Worm (Caenorhabditis elegans): ENCODE measurements around the gene shl-1.

The shl-1 gene

ce11 chrIV:6383970-6384369 is at the start of gene shl-1:
shl-1 (minus strand) TSS chrIV:6384070.
- TF ChIP-seq akir-1 (GFP tag; optimal IDR thresholded peaks at IDR 0.05) (no peak), lag-1 (GFP tag; IDR thresholded peaks at IDR 0.05) (no peak), rec-8 (tag; optimal IDR thresholded peaks at IDR 0.05) (no peak), lsy-27 (tag; optimal IDR thresholded peaks at IDR 0.05; ENCODE audit: borderline replicate concordance, insufficient read depth) (no peak), repo-1 (tag; optimal IDR thresholded peaks at IDR 0.05) (no peak), Y67H2A.10 (GFP tag; conservative IDR thresholded peaks at IDR 0.05) (no peak), F57C9.4 (tag; optimal IDR thresholded peaks at IDR 0.05) (no peak), cebp-1 (GFP tag; IDR thresholded peaks at IDR 0.05) (no peak), cebp-1 (tag; optimal IDR thresholded peaks at IDR 0.05) (no peak), ceh-91 (GFP tag; IDR thresholded peaks at IDR 0.05) (no peak), F57A8.1 (GFP tag; optimal IDR thresholded peaks at IDR 0.05) (no peak), fkh-3 (tag; optimal IDR thresholded peaks at IDR 0.05) (no peak), ztf-3 (GFP tag; optimal IDR thresholded peaks at IDR 0.05) (no peak), madf-3 (GFP tag; IDR thresholded peaks at IDR 0.05) (no peak), hlh-12 (tag; optimal IDR thresholded peaks at IDR 0.05) (no peak), F33H1.4 (GFP tag; IDR thresholded peaks at IDR 0.05) (no peak), hmg-1.2 (GFP tag; IDR thresholded peaks at IDR 0.05) (no peak), gei-17 (GFP tag; optimal IDR thresholded peaks at IDR 0.05) (no peak), ceh-79 (tag; optimal IDR thresholded peaks at IDR 0.05) (no peak), ztf-28 (GFP tag; IDR thresholded peaks at IDR 0.05) (no peak), rcor-1 (GFP tag; IDR thresholded peaks at IDR 0.05) (no peak)

- TF ChIP-seq nhr-80 (tag; optimal IDR thresholded peaks at IDR 0.05): peak; percentile 55
- TF ChIP-seq let-526 (GFP tag; IDR thresholded peaks at IDR 0.05): no peak
- TF ChIP-seq ztf-28 (GFP tag; IDR thresholded peaks at IDR 0.05): no peak
- TF ChIP-seq xnd-1 (tag; optimal IDR thresholded peaks at IDR 0.05): no peak
- TF ChIP-seq nhr-27 (tag; optimal IDR thresholded peaks at IDR 0.05): no peak
Observed at ce11 chrIV:6433424-6433823, 49.6 kb upstream of the shl-1 start.

- TF ChIP-seq nhr-80 (tag; optimal IDR thresholded peaks at IDR 0.05): peak; percentile 61
- TF ChIP-seq tbp1 (GFP tag; optimal IDR thresholded peaks at IDR 0.05): no peak
- no peak for TF ChIP-seq gei-17 (GFP tag; optimal IDR thresholded peaks at IDR 0.05)
- TF ChIP-seq unc-62 (GFP tag; optimal IDR thresholded peaks at IDR 0.05): peak; percentile 25
Observed at ce11 chrIV:6432375-6432774, 48.5 kb upstream of the shl-1 start.

- TF ChIP-seq rec-8 (tag; optimal IDR thresholded peaks at IDR 0.05): no peak
- no peak for TF ChIP-seq akir-1 (GFP tag; optimal IDR thresholded peaks at IDR 0.05)
- no peak for TF ChIP-seq nhr-27 (tag; optimal IDR thresholded peaks at IDR 0.05)
- TF ChIP-seq zim-3 (tag; optimal IDR thresholded peaks at IDR 0.05): no peak
- no peak for TF ChIP-seq ztf-26 (tag; optimal IDR thresholded peaks at IDR 0.05)
- TF ChIP-seq egrh-3 (GFP tag; IDR thresholded peaks at IDR 0.05): no peak
- TF ChIP-seq ZK185.1 (tag; optimal IDR thresholded peaks at IDR 0.05; ENCODE audit: poor library complexity, severe bottlenecking): no peak
- TF ChIP-seq F49E8.2 (tag; optimal IDR thresholded peaks at IDR 0.05; ENCODE audit: insufficient read depth): no peak
- no peak for TF ChIP-seq die-1 (tag; optimal IDR thresholded peaks at IDR 0.05)
- TF ChIP-seq pha-4 (tag; optimal IDR thresholded peaks at IDR 0.05): peak; percentile 19
- no peak for TF ChIP-seq Y56A3A.18 (GFP tag; IDR thresholded peaks at IDR 0.05)
- TF ChIP-seq hsf-1 (GFP tag; IDR thresholded peaks at IDR 0.05): no peak
- 0 out of 2 replicates have a peak, but pooled peaks have one; percentile 20 for TF ChIP-seq hmg-1.2 (GFP tag; IDR thresholded peaks at IDR 0.05)
Observed at ce11 chrIV:6431582-6431981, 47.7 kb upstream of the shl-1 start, which contains the start of gene acp-7. acp-7 (minus strand) TSS chrIV:6431682.

All from whole organism, young adult.